Worm (Caenorhabditis elegans) whole organism, L1 larva: ENCODE data around the gene knl-1.

Experiments used
- Y116A8C.19 ChIP-seq: sonication (generic microtip); optimal IDR thresholded peaks from 2 replicates; lab custom pipeline; 2016; ENCODE audit warnings: missing compliant biosample characterization, missing genetic modification characterization, borderline replicate concordance
- lin-15B ChIP-seq: fragments of 150-350 bp; sonication (generic microtip); optimal IDR thresholded peaks from 3 replicates; lab custom pipeline; 2014; ENCODE audit warnings: missing biosample characterization, missing genetic modification characterization
- lsy-2 ChIP-seq, 2 experiments: fragments of 150-350 bp; optimal IDR thresholded peaks; 2 replicates each; lab custom pipeline; 2014; ENCODE audit warnings: missing biosample characterization in 2 of 2, missing genetic modification characterization in 2 of 2
- mdl-1 ChIP-seq, 2 experiments: fragments of 150-350 bp; optimal IDR thresholded peaks; 2 replicates each; lab custom pipeline; 2014 to 2017; ENCODE audit warnings: missing biosample characterization in 2 of 2, missing genetic modification characterization in 2 of 2, inconsistent platforms in 1 of 2
- nhr-19 ChIP-seq: fragments of 200-800 bp; sonication (Bioruptor generic); conservative IDR thresholded peaks from 2 replicates; pipeline ENCODE4 v1.3.6; 2022; ENCODE audit warnings: missing genetic modification characterization, missing compliant biosample characterization
- nhr-237 ChIP-seq: fragments of 150-350 bp; optimal IDR thresholded peaks from 2 replicates; lab custom pipeline; 2014; ENCODE audit warnings: missing biosample characterization, missing genetic modification characterization
- nhr-77 ChIP-seq: fragments of 150-350 bp; optimal IDR thresholded peaks from 2 replicates; lab custom pipeline; 2014; ENCODE audit warnings: missing biosample characterization, missing genetic modification characterization
- pag-3 ChIP-seq: sonication (generic microtip); optimal IDR thresholded peaks from 2 replicates; lab custom pipeline; 2017; ENCODE audit warnings: missing genetic modification characterization, mild to moderate bottlenecking, missing compliant biosample characterization, antibody characterized with exemption, borderline replicate concordance; ENCODE audit not compliant: insufficient read depth
- pqm-1 ChIP-seq: sonication (generic microtip); optimal IDR thresholded peaks from 3 replicates; lab custom pipeline; 2017; ENCODE audit warnings: missing biosample characterization, missing genetic modification characterization
- snu-23 ChIP-seq: sonication (generic microtip); optimal IDR thresholded peaks from 2 replicates; lab custom pipeline; 2016; ENCODE audit warnings: missing genetic modification characterization, missing compliant biosample characterization
- unc-130 ChIP-seq: fragments of 150-350 bp; optimal IDR thresholded peaks from 2 replicates; lab custom pipeline; 2017; ENCODE audit warnings: missing biosample characterization, missing genetic modification characterization, inconsistent platforms
- unc-62 ChIP-seq: fragments of 150-350 bp; optimal IDR thresholded peaks from 2 replicates; lab custom pipeline; 2014; ENCODE audit warnings: missing biosample characterization, missing genetic modification reagents, missing genetic modification characterization
- zag-1 ChIP-seq: fragments of 150-350 bp; optimal IDR thresholded peaks from 2 replicates; lab custom pipeline; 2014; ENCODE audit warnings: missing biosample characterization, missing genetic modification characterization
- ztf-11 ChIP-seq, 2 experiments: sonication (generic microtip); optimal IDR thresholded peaks; 2 replicates each; lab custom pipeline; 2016 to 2017; ENCODE audit warnings: missing genetic modification characterization in 2 of 2, missing biosample characterization in 1 of 2, missing compliant biosample characterization in 1 of 2

- TF ChIP-seq nhr-19 (GFP tag; lab: Robert Waterston, UW) (no peak), snu-23 (GFP tag; lab: Kevin White, UChicago) (no peak), zag-1 (tag; lab: Kevin White, UChicago) (no peak), lsy-2 (tag; optimal IDR thresholded peaks at IDR 0.05; lab: Kevin White, UChicago) (no peak), lin-15B (tag; lab: Kevin White, UChicago) (no peak), nhr-237 (no peak), unc-62 (GFP tag; lab: Kevin White, UChicago) (no peak), ztf-11 (tag; optimal IDR thresholded peaks at IDR 0.05; lab: Kevin White, UChicago) (no peak), Y116A8C.19 (tag; lab: Kevin White, UChicago) (no peak), pqm-1 (no peak), nhr-77 (tag; lab: Kevin White, UChicago) (no peak), pag-3 (tag; lab: Kevin White, UChicago) (no peak), unc-130 (tag; lab: Kevin White, UChicago) (no peak), mdl-1 (tag; optimal IDR thresholded peaks at IDR 0.05; lab: Kevin White, UChicago) (no peak)
These were observed 47.7 kb upstream of the knl-1 start, which contains the start of gene snb-5 for ce11 chrIII:8202754-8203153.
